Fruit fly (Drosophila melanogaster) whole organism, prepupa: ENCODE results near the gene Eaat1.
A peak's percentile ranks its signal among the peaks of the same experiment; 100 is the strongest.

Experiments
- Blimp-1 ChIP-seq: fragments of 200-800 bp; sonication (Bioruptor generic); optimal IDR thresholded peaks from 3 replicates; lab custom pipeline; 2017; ENCODE audit warnings: missing biosample characterization, missing genetic modification characterization, mild to moderate bottlenecking, moderate library complexity, missing genetic modification reagents
- CG10631 ChIP-seq: fragments of 200-800 bp; sonication (Bioruptor generic); optimal IDR thresholded peaks from 2 replicates; lab custom pipeline; 2016; ENCODE audit warnings: missing biosample characterization, missing genetic modification characterization
- CG10669 ChIP-seq: fragments of 200-800 bp; sonication (Bioruptor generic); optimal IDR thresholded peaks from 3 replicates; lab custom pipeline; 2018; ENCODE audit warnings: missing biosample characterization, mild to moderate bottlenecking, missing genetic modification characterization, moderate library complexity
- CG1621 ChIP-seq: fragments of 200-800 bp; sonication (Bioruptor generic); optimal IDR thresholded peaks from 3 replicates; lab custom pipeline; 2018; ENCODE audit warnings: missing biosample characterization, mild to moderate bottlenecking, missing genetic modification characterization
- CG32006 ChIP-seq: fragments of 200-800 bp; sonication (Bioruptor generic); optimal IDR thresholded peaks from 3 replicates; lab custom pipeline; 2017; ENCODE audit warnings: missing biosample characterization, mild to moderate bottlenecking, missing genetic modification characterization
- CG4318 ChIP-seq: fragments of 200-800 bp; sonication (Bioruptor generic); optimal IDR thresholded peaks from 3 replicates; lab custom pipeline; 2017; ENCODE audit warnings: missing biosample characterization, mild to moderate bottlenecking, missing genetic modification characterization
- CG6854 ChIP-seq: fragments of 200-800 bp; sonication (Bioruptor generic); optimal IDR thresholded peaks from 2 replicates; lab custom pipeline; 2017; ENCODE audit warnings: missing biosample characterization, mild to moderate bottlenecking, missing genetic modification characterization
- Met ChIP-seq: fragments of 200-800 bp; sonication (Bioruptor generic); optimal IDR thresholded peaks from 3 replicates; lab custom pipeline; 2016; ENCODE audit warnings: missing biosample characterization, missing genetic modification characterization
- dsx ChIP-seq: fragments of 200-800 bp; optimal IDR thresholded peaks from 3 replicates; lab custom pipeline; 2019; ENCODE audit warnings: missing biosample characterization, mild to moderate bottlenecking, missing genetic modification characterization, moderate library complexity; ENCODE audit not compliant: poor library complexity, severe bottlenecking
- fd85E ChIP-seq: fragments of 200-800 bp; sonication (Bioruptor generic); optimal IDR thresholded peaks from 3 replicates; lab custom pipeline; 2016; ENCODE audit warnings: missing biosample characterization, missing genetic modification characterization
- lz ChIP-seq: fragments of 200-800 bp; sonication (Bioruptor generic); optimal IDR thresholded peaks from 3 replicates; lab custom pipeline; 2016; ENCODE audit warnings: missing biosample characterization, missing genetic modification characterization
- pdm3 ChIP-seq: fragments of 200-800 bp; sonication (Bioruptor generic); optimal IDR thresholded peaks from 3 replicates; lab custom pipeline; 2016; ENCODE audit warnings: missing biosample characterization, missing genetic modification characterization
- vri ChIP-seq: fragments of 200-800 bp; sonication (Bioruptor generic); optimal IDR thresholded peaks from 3 replicates; lab custom pipeline; 2016; ENCODE audit warnings: missing biosample characterization, mild to moderate bottlenecking, missing genetic modification characterization

DNA sequence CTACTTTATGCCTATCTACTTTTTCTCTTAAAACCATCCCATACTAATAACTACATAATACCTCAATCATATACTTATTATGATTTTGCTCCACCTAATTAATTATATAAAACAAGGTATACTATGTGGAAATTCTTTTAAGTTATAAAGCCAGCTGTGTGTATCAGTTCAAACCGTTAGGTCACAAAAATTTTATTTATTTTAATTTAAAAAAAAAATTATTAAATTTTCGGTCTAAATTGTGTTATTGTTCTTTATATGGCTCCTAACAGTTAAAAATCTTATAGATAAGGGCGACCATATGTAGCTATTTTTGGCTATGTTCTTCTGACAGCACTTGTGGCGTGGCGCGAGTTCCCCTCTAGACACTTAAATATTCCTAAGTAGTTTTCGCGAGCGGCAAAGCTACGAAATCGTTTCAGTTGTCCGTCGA lies 53.9 kb downstream of the Eaat1 start, which contains the start of gene Aldh:
- no peak for TF ChIP-seq lz (GFP tag; lab: Kevin White, UChicago)
- TF ChIP-seq Met (GFP tag; lab: Kevin White, UChicago) = no peak
- peak; percentile 60 for TF ChIP-seq CG10669 (GFP tag; lab: Kevin White, UChicago)
- no peak for TF ChIP-seq vri (GFP tag; lab: Kevin White, UChicago)
- peak; percentile 79 for TF ChIP-seq CG32006
- peak; percentile 52 for TF ChIP-seq CG4318
- TF ChIP-seq CG6854 (GFP tag; lab: Kevin White, UChicago) = no peak
- TF ChIP-seq Blimp-1 (GFP tag; lab: Kevin White, UChicago) = no peak
- peak; percentile 22 for TF ChIP-seq CG1621
- TF ChIP-seq CG10631 (GFP tag; lab: Kevin White, UChicago) = peak; percentile 66
- TF ChIP-seq pdm3 = peak; percentile 63
- peak; percentile 62 for TF ChIP-seq dsx (GFP tag; lab: Kevin White, UChicago)
- TF ChIP-seq fd85E (GFP tag; lab: Kevin White, UChicago) = no peak
